Worm (Caenorhabditis elegans) whole organism, midembryonic: ENCODE data around the gene pcm-1.

ENCODE experiments used
- T22C8.4 ChIP-seq: fragments of 200-800 bp; sonication (Bioruptor generic); IDR thresholded peaks from 2 replicates; pipeline ENCODE4 v1.3.6; 2022; ENCODE audit warnings: missing genetic modification characterization, missing compliant biosample characterization
- cog-1 ChIP-seq: sonication (generic microtip); optimal IDR thresholded peaks from 2 replicates; lab custom pipeline; 2016; ENCODE audit warnings: missing genetic modification characterization, missing compliant biosample characterization
- flt-1 ChIP-seq: fragments of 200-800 bp; sonication (Bioruptor generic); IDR thresholded peaks from 2 replicates; pipeline ENCODE4 v1.3.6; 2022; ENCODE audit warnings: missing genetic modification characterization, missing compliant biosample characterization
- klf-2 ChIP-seq: fragments of 200-800 bp; sonication (Bioruptor generic); conservative IDR thresholded peaks from 2 replicates; pipeline ENCODE4 v1.3.6; 2022; ENCODE audit warnings: missing genetic modification reagents, missing genetic modification characterization, missing compliant biosample characterization
- med-1 ChIP-seq: sonication (generic microtip); optimal IDR thresholded peaks from 2 replicates; lab custom pipeline; 2017; ENCODE audit warnings: missing genetic modification characterization, mild to moderate bottlenecking, missing compliant biosample characterization, antibody characterized with exemption, missing genetic modification reagents; ENCODE audit not compliant: insufficient read depth
- ref-1 ChIP-seq: fragments of 200-800 bp; sonication (Bioruptor generic); conservative IDR thresholded peaks from 2 replicates; pipeline ENCODE4 v1.3.6; 2022; ENCODE audit warnings: missing genetic modification reagents, missing genetic modification characterization, missing compliant biosample characterization
- tab-1 ChIP-seq: fragments of 200-800 bp; sonication (Bioruptor generic); IDR thresholded peaks from 2 replicates; pipeline ENCODE4 v1.3.6; 2022; ENCODE audit warnings: missing genetic modification characterization, missing compliant biosample characterization
- ztf-23 ChIP-seq: fragments of 200-800 bp; sonication (Bioruptor generic); IDR thresholded peaks from 2 replicates; pipeline ENCODE4 v1.3.6; 2022; ENCODE audit warnings: missing genetic modification reagents, missing genetic modification characterization, missing compliant biosample characterization

DNA sequence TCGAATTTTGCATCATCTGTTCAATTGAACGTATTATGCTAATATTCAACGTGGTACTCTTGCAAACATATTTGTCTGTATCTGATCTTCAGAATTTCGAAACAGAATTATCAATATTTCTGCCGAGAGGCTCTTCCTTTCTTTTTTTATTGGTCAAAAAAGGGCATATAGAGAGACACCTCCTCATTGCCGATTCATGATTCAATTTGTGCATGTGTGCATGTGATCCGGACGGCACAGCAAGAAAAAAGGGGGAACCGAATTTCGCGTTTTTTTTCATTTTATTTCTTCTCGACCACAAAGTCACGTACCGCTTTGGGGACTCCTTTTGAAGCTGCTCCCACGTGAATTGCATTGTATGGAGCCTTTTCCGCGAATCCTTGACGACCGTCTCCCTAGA, 2.2 kb downstream of the pcm-1 start, which contains the start of gene mcp-1:
- no peak for TF ChIP-seq tab-1
- no peak for TF ChIP-seq flt-1
- no peak for TF ChIP-seq klf-2 (GFP tag; lab: Robert Waterston, UW)
- no peak for TF ChIP-seq med-1 (GFP tag; lab: Kevin White, UChicago)
- TF ChIP-seq cog-1 (tag; lab: Kevin White, UChicago), result no peak
- no peak for TF ChIP-seq ref-1 (GFP tag; lab: Robert Waterston, UW)
- TF ChIP-seq ztf-23 (GFP tag; lab: Robert Waterston, UW), result no peak
- TF ChIP-seq T22C8.4, result no peak
